Worm (Caenorhabditis elegans) whole organism, early embryonic: ENCODE measurements around the gene unc-36.
A peak's percentile ranks its signal among the peaks of the same experiment; 100 is the strongest.

Source experiments
- B0310.2 ChIP-seq: sonication (generic microtip); optimal IDR thresholded peaks from 2 replicates; lab custom pipeline; 2016; ENCODE audit warnings: mild to moderate bottlenecking, missing genetic modification characterization, missing compliant biosample characterization
- F13C5.2 ChIP-seq: sonication (generic microtip); optimal IDR thresholded peaks from 2 replicates; lab custom pipeline; 2017; ENCODE audit warnings: mild to moderate bottlenecking, missing genetic modification characterization, inconsistent platforms, missing compliant biosample characterization
- aly-1 ChIP-seq: sonication (generic microtip); optimal IDR thresholded peaks from 2 replicates; lab custom pipeline; 2016; ENCODE audit warnings: missing genetic modification characterization, missing compliant biosample characterization
- ama-1 ChIP-seq: fragments of 150-350 bp; optimal IDR thresholded peaks from 2 replicates; lab custom pipeline; 2014
- ceh-13 ChIP-seq: fragments of 200-800 bp; sonication (Bioruptor generic); optimal IDR thresholded peaks from 2 replicates; lab custom pipeline; 2018; ENCODE audit warnings: mild to moderate bottlenecking, missing genetic modification characterization, missing compliant biosample characterization
- ceh-36 ChIP-seq: sonication (generic microtip); optimal IDR thresholded peaks from 2 replicates; lab custom pipeline; 2016; ENCODE audit warnings: missing genetic modification characterization, inconsistent platforms, missing compliant biosample characterization
- ets-7 ChIP-seq: sonication (generic microtip); optimal IDR thresholded peaks from 2 replicates; lab custom pipeline; 2016; ENCODE audit warnings: missing genotype, missing genetic modification characterization, missing compliant biosample characterization
- flt-1 ChIP-seq: fragments of 200-800 bp; sonication (Bioruptor generic); IDR thresholded peaks from 2 replicates; pipeline ENCODE4 v1.3.6; 2022; ENCODE audit warnings: missing genetic modification characterization, missing compliant biosample characterization
- hmbx-1 ChIP-seq: sonication (generic microtip); optimal IDR thresholded peaks from 2 replicates; lab custom pipeline; 2016; ENCODE audit warnings: mild to moderate bottlenecking, missing genetic modification characterization, missing compliant biosample characterization
- hmg-4 ChIP-seq: fragments of 200-800 bp; sonication (Bioruptor generic); optimal IDR thresholded peaks from 2 replicates; lab custom pipeline; 2018; ENCODE audit warnings: mild to moderate bottlenecking, missing genetic modification characterization, missing compliant biosample characterization
- hnd-1 ChIP-seq: sonication (generic microtip); optimal IDR thresholded peaks from 2 replicates; lab custom pipeline; 2016; ENCODE audit warnings: missing genetic modification characterization, missing compliant biosample characterization
- pes-1 ChIP-seq: fragments of 200-800 bp; sonication (Bioruptor generic); IDR thresholded peaks from 2 replicates; pipeline ENCODE4 v1.3.6; 2022; ENCODE audit warnings: missing genetic modification reagents, missing genetic modification characterization, missing compliant biosample characterization
- scrt-1 ChIP-seq: fragments of 200-800 bp; sonication (Bioruptor generic); IDR thresholded peaks from 2 replicates; pipeline ENCODE4 v1.3.6; 2022; ENCODE audit warnings: missing genetic modification characterization, missing compliant biosample characterization
- sea-1 ChIP-seq: fragments of 200-800 bp; sonication (Bioruptor generic); conservative IDR thresholded peaks from 2 replicates; pipeline ENCODE4 v1.3.6; 2022; ENCODE audit warnings: missing genetic modification characterization, missing compliant biosample characterization
- tbx-11 ChIP-seq: fragments of 200-800 bp; sonication (Bioruptor generic); IDR thresholded peaks from 2 replicates; pipeline ENCODE4 v1.3.6; 2022; ENCODE audit warnings: missing genetic modification characterization, missing compliant biosample characterization
- tbx-37 ChIP-seq: fragments of 200-800 bp; sonication (Bioruptor generic); conservative IDR thresholded peaks from 2 replicates; pipeline ENCODE4 v1.3.6; 2022; ENCODE audit warnings: missing genetic modification reagents, missing genetic modification characterization, missing compliant biosample characterization
- tra-4 ChIP-seq: sonication (generic microtip); optimal IDR thresholded peaks from 2 replicates; lab custom pipeline; 2017; ENCODE audit warnings: missing genetic modification characterization, missing compliant biosample characterization

The unc-36 gene

DNA sequence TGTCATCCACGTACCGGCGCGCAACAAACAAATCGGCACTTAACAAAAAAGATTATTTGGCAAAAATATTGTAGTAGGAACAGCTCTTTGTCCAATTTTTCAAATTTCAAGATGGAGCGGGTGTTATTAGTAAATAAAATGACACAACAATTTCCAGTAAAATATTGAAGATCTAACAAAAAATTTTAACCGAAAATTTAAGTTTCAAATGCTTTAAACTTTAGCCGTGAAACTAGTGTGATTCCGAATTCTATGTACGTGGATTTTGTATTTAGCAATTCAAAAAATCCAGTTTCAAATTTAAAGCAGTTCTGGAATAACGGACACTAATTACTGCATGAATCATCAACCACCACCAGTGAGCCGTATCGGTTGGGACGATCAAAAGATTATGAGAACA, 1.7 kb upstream of the unc-36 start, which contains the start of gene snb-5:
TSS of gene snb-5 (plus strand) at position 301 of the 400 bp plus-strand sequence.
- no peak for TF ChIP-seq ceh-36 (tag; lab: Kevin White, UChicago)
- no peak for TF ChIP-seq tra-4
- TF ChIP-seq sea-1 (GFP tag; lab: Robert Waterston, UW): no peak
- TF ChIP-seq scrt-1: no peak
- TF ChIP-seq tbx-11: no peak
- TF ChIP-seq ceh-13 (GFP tag; lab: Kevin White, UChicago): no peak
- no peak for TF ChIP-seq F13C5.2
- TF ChIP-seq ama-1 (lab: Kevin White, UChicago): no peak
- TF ChIP-seq hmg-4: no peak
- no peak for TF ChIP-seq pes-1
- TF ChIP-seq hnd-1: no peak
- TF ChIP-seq ets-7 (tag; lab: Kevin White, UChicago): no peak
- TF ChIP-seq tbx-37 (GFP tag; lab: Robert Waterston, UW): no peak
- no peak for TF ChIP-seq B0310.2 (tag; lab: Kevin White, UChicago)
- no peak for TF ChIP-seq hmbx-1 (tag; lab: Kevin White, UChicago)

DNA sequence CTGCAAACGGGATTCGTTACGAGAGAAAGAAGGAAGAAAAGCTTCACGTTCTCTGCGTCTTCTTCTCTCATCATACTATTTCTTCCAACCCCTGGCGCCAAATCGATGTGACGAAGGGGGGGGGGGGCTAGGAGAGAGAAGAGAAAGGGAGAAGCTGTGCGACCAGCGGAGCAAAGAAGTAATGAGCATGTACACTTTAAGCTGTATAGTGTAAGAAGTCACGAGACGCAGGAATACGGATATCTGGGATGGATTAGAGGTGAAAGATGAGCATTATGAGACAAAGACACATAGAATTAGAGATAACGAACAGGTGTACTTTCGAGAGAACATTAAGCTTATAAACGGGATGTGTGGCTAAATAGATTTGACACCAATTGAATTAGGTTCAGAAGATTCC, 743 bp upstream of the unc-36 start:
- TF ChIP-seq ama-1 (lab: Kevin White, UChicago): no peak
- peak; percentile 0 for TF ChIP-seq ceh-36 (tag; lab: Kevin White, UChicago)

DNA sequence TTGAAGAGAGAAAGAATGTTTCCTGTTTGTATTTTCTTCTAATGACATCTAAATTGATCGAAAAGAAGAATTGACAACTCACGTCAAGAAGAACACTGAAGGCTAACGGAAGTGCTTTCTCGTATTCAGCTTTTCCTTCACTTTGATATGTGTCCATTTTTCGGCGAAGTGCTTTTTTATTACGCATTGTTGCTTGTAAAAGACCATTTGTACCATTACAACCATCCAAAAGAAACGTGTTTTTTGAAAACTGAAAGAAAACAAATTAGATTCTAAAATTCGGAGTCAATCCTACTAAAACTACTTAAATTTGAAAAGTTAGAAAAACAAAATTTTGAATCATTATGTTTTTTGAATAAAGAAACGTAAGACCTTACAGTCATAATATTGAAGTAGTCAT, 2.0 kb downstream of the unc-36 start:
- no peak for TF ChIP-seq B0310.2 (tag; lab: Kevin White, UChicago)
- no peak for TF ChIP-seq scrt-1
- TF ChIP-seq tbx-11: no peak
- TF ChIP-seq hmg-4: no peak
- TF ChIP-seq ets-7 (tag; lab: Kevin White, UChicago): no peak
- no peak for TF ChIP-seq aly-1 (tag; lab: Kevin White, UChicago)
- no peak for TF ChIP-seq F13C5.2
- TF ChIP-seq hnd-1: no peak
- TF ChIP-seq pes-1: no peak

ce11 chrIII:8191695-8192094, 9.3 kb downstream of the unc-36 start, which contains the start of gene C50C3.1:
Gene C50C3.1, plus strand, starts transcription at chrIII:8191995.
- TF ChIP-seq ets-7 (tag; lab: Kevin White, UChicago) (no peak), B0310.2 (tag; lab: Kevin White, UChicago) (no peak), hmg-4 (no peak), ceh-36 (tag; lab: Kevin White, UChicago) (no peak), sea-1 (GFP tag; lab: Robert Waterston, UW) (no peak), tbx-11 (no peak), hmbx-1 (tag; lab: Kevin White, UChicago) (no peak), tra-4 (no peak), hnd-1 (no peak), pes-1 (no peak), ama-1 (lab: Kevin White, UChicago) (no peak), F13C5.2 (no peak), tbx-37 (GFP tag; lab: Robert Waterston, UW) (no peak), flt-1 (GFP tag; lab: Robert Waterston, UW) (no peak), aly-1 (tag; lab: Kevin White, UChicago) (no peak), ceh-13 (GFP tag; lab: Kevin White, UChicago) (no peak), scrt-1 (no peak)

- TF ChIP-seq pes-1: no peak
- TF ChIP-seq ceh-36 (tag; lab: Kevin White, UChicago): no peak
- TF ChIP-seq tbx-11: no peak
- TF ChIP-seq tbx-37 (GFP tag; lab: Robert Waterston, UW): no peak
- no peak for TF ChIP-seq sea-1 (GFP tag; lab: Robert Waterston, UW)
- TF ChIP-seq aly-1 (tag; lab: Kevin White, UChicago): no peak
- TF ChIP-seq ama-1 (lab: Kevin White, UChicago): no peak
- no peak for TF ChIP-seq hmbx-1 (tag; lab: Kevin White, UChicago)
- TF ChIP-seq scrt-1: no peak
- no peak for TF ChIP-seq hnd-1
- TF ChIP-seq hmg-4: no peak
- no peak for TF ChIP-seq ets-7 (tag; lab: Kevin White, UChicago)
- no peak for TF ChIP-seq flt-1 (GFP tag; lab: Robert Waterston, UW)
These were observed 10.5 kb downstream of the unc-36 start, which contains the start of gene C50C3.19 for ce11 chrIII:8190505-8190904. Gene C50C3.19, plus strand, starts transcription at chrIII:8190805.

ce11 chrIII:8185130-8185529, 15.9 kb downstream of the unc-36 start:
- TF ChIP-seq ceh-36 (tag; lab: Kevin White, UChicago) (no peak), tbx-37 (GFP tag; lab: Robert Waterston, UW) (no peak), F13C5.2 (no peak), hnd-1 (no peak), ets-7 (tag; lab: Kevin White, UChicago) (no peak), ama-1 (lab: Kevin White, UChicago) (no peak), pes-1 (no peak), flt-1 (GFP tag; lab: Robert Waterston, UW) (no peak), ceh-13 (GFP tag; lab: Kevin White, UChicago) (no peak), tbx-11 (no peak), B0310.2 (tag; lab: Kevin White, UChicago) (no peak), scrt-1 (no peak), sea-1 (GFP tag; lab: Robert Waterston, UW) (no peak), hmg-4 (no peak), hmbx-1 (tag; lab: Kevin White, UChicago) (no peak), aly-1 (tag; lab: Kevin White, UChicago) (no peak)

ce11 chrIII:8182573-8182972, 18.4 kb downstream of the unc-36 start:
- no peak for TF ChIP-seq ceh-36 (tag; lab: Kevin White, UChicago)
- no peak for TF ChIP-seq pes-1
- TF ChIP-seq F13C5.2: no peak
- TF ChIP-seq ceh-13 (GFP tag; lab: Kevin White, UChicago): no peak
- TF ChIP-seq B0310.2 (tag; lab: Kevin White, UChicago): no peak
- no peak for TF ChIP-seq aly-1 (tag; lab: Kevin White, UChicago)
- TF ChIP-seq hmbx-1 (tag; lab: Kevin White, UChicago): no peak
- no peak for TF ChIP-seq hmg-4
- TF ChIP-seq hnd-1: no peak
- TF ChIP-seq tbx-37 (GFP tag; lab: Robert Waterston, UW): no peak
- TF ChIP-seq flt-1 (GFP tag; lab: Robert Waterston, UW): no peak
- no peak for TF ChIP-seq scrt-1

DNA sequence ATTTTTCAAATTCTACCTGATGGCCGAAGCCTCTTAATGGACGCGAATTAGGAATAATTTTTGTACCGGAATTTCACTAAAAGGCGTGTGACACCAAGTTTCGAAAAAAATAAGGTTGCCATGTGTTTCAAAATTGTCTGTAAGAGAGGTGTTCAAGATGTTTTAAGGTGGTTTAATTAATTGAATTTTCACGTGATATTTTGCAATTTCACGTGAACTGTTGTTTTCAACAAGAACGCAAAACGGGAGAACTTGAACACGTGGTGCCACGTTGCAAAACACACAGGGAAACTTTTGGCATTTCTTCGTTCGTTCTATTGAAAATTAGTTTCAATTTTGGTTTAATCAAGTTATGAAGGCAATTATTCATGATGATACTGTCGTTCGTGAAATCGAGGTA, 19.4 kb downstream of the unc-36 start, which contains the start of gene spc-2:
TSS of gene spc-2 (plus strand) at position 301 of the 400 bp plus-strand sequence.
- TF ChIP-seq tbx-37 (GFP tag; lab: Robert Waterston, UW): no peak
